Fruit fly (Drosophila melanogaster): Measurements from ENCODE around the gene RpL34a.

Gene RpL34a

dm6 chr3R:26042131-26042885 lies 16.8 kb downstream of the RpL34a start (continued):
- TF ChIP-seq CG7928 (GFP tag; optimal IDR thresholded peaks at IDR 0.05) (peak; percentile 79), CG42726 (GFP tag; IDR thresholded peaks at IDR 0.05; ENCODE audit: partially characterized antibody) (no peak), CG11398 (GFP tag; optimal IDR thresholded peaks at IDR 0.05) (peak; percentile 97), CG13424 (tag; optimal IDR thresholded peaks at IDR 0.05) (peak; percentile 93), CG11085 (GFP tag; IDR thresholded peaks at IDR 0.05) (peak; percentile 93), CG3407 (GFP tag; optimal IDR thresholded peaks at IDR 0.05) (peak; percentile 94), cato (GFP tag; optimal IDR thresholded peaks at IDR 0.05; ENCODE audit: borderline replicate concordance) (peak; percentile 93), ranshi (GFP tag; IDR thresholded peaks at IDR 0.05) (peak; percentile 96), Fer1 (GFP tag; optimal IDR thresholded peaks at IDR 0.05) (peak; percentile 93), insv (GFP tag; optimal IDR thresholded peaks at IDR 0.05) (peak; percentile 59 to 64), D19A (tag; optimal IDR thresholded peaks at IDR 0.05) (peak; percentile 86), Drgx (GFP tag; IDR thresholded peaks at IDR 0.05) (peak; percentile 99), Vsx1 (GFP tag; optimal IDR thresholded peaks at IDR 0.05) (no peak), fd96Cb (tag; optimal IDR thresholded peaks at IDR 0.05) (peak; percentile 96), Hey (tag; optimal IDR thresholded peaks at IDR 0.05) (peak; percentile 81), Stat92E (GFP tag; optimal IDR thresholded peaks at IDR 0.05) (peak in 1 of 3 experiments; percentile 59), z (GFP tag; IDR thresholded peaks at IDR 0.05) (peak; percentile 72; the same call in 2 of the 3 replicates), mirr (GFP tag; optimal IDR thresholded peaks at IDR 0.05) (peak; percentile 88), CG2116 (GFP tag; optimal IDR thresholded peaks at IDR 0.05) (peak; percentile 92), Aef1 (GFP tag; IDR thresholded peaks at IDR 0.05) (peak; percentile 97), sens-2 (GFP tag; IDR thresholded peaks at IDR 0.05) (peak; percentile 96), ems (GFP tag; optimal IDR thresholded peaks at IDR 0.05) (peak; percentile 96), CG1647 (GFP tag; optimal IDR thresholded peaks at IDR 0.05) (peak; percentile 96), CG18764 (GFP tag; optimal IDR thresholded peaks at IDR 0.05) (peak; percentile 96), sens (GFP tag) (peak; percentile 100), CG18599 (GFP tag; optimal IDR thresholded peaks at IDR 0.05) (peak; percentile 97), maf-S (GFP tag; optimal IDR thresholded peaks at IDR 0.05) (peak; percentile 97), zfh1 (GFP tag; IDR thresholded peaks at IDR 0.05) (peak; percentile 98), aop (GFP tag; IDR thresholded peaks at IDR 0.05) (peak; percentile 92), dm (GFP tag; optimal IDR thresholded peaks at IDR 0.05) (peak; percentile 97), CG15479 (GFP tag; optimal IDR thresholded peaks at IDR 0.05) (peak; percentile 78), chinmo (GFP tag; IDR thresholded peaks at IDR 0.05; ENCODE audit: partially characterized antibody) (0 out of 4 replicates have a peak, but pooled peaks have one; percentile 35), CG6175 (GFP tag; IDR thresholded peaks at IDR 0.05) (peak; percentile 90), TFAM (GFP tag; optimal IDR thresholded peaks at IDR 0.05) (peak; percentile 81), CG10654 (GFP tag; optimal IDR thresholded peaks at IDR 0.05) (peak; percentile 97), dpn (GFP tag; optimal IDR thresholded peaks at IDR 0.05) (peak; percentile 98), Side (GFP tag; optimal IDR thresholded peaks at IDR 0.05) (peak; percentile 97), Camta (GFP tag; optimal IDR thresholded peaks at IDR 0.05) (peak; percentile 97), Nf-YC (tag; optimal IDR thresholded peaks at IDR 0.05) (peak; percentile 76), CG3163 (GFP tag; optimal IDR thresholded peaks at IDR 0.05) (peak; percentile 88), Ptx1 (GFP tag; IDR thresholded peaks at IDR 0.05) (peak; percentile 98), CG14050 (GFP tag; IDR thresholded peaks at IDR 0.05) (peak; percentile 95), Jarid2 (GFP tag; optimal IDR thresholded peaks at IDR 0.05) (peak; percentile 80), CG32532 (GFP tag; IDR thresholded peaks at IDR 0.05) (peak; percentile 98), CG6854 (GFP tag; optimal IDR thresholded peaks at IDR 0.05) (peak; percentile 90), Atf3 (GFP tag; optimal IDR thresholded peaks at IDR 0.05) (peak; percentile 96), pum (GFP tag; optimal IDR thresholded peaks at IDR 0.05) (peak; percentile 96), disco-r (GFP tag; optimal IDR thresholded peaks at IDR 0.05) (peak; percentile 97), CG1792 (GFP tag; optimal IDR thresholded peaks at IDR 0.05) (peak; percentile 95)
